Fruit fly (Drosophila melanogaster): ENCODE measurements around the gene Sas10.

Gene Sas10

dm6 chrX:5336722-5337121, 19.5 kb downstream of the Sas10 start (continued):
- TF ChIP-seq CG1024 (GFP tag; IDR thresholded peaks at IDR 0.05) (no peak), jumu (GFP tag; optimal IDR thresholded peaks at IDR 0.05) (no peak), Meics (GFP tag; optimal IDR thresholded peaks at IDR 0.05) (peak; percentile 74), CrebB (tag; optimal IDR thresholded peaks at IDR 0.05) (peak; percentile 12), her (GFP tag; optimal IDR thresholded peaks at IDR 0.05) (no peak), CG3281 (GFP tag; optimal IDR thresholded peaks at IDR 0.05) (peak; percentile 76), CG4424 (GFP tag; optimal IDR thresholded peaks at IDR 0.05) (no peak), gem (tag; optimal IDR thresholded peaks at IDR 0.05) (peak; percentile 67), CG7963 (GFP tag; IDR thresholded peaks at IDR 0.05; ENCODE audit: partially characterized antibody) (no peak), lov (optimal IDR thresholded peaks at IDR 0.05) (no peak), lov (GFP tag; IDR thresholded peaks at IDR 0.05) (no peak), Dref (GFP tag; IDR thresholded peaks at IDR 0.05) (no peak), btn (GFP tag; optimal IDR thresholded peaks at IDR 0.05) (no peak), CG6689 (GFP tag; IDR thresholded peaks at IDR 0.05) (no peak), seq (GFP tag; IDR thresholded peaks at IDR 0.05) (no peak; the same call in 1 of the 2 replicates), nerfin-1 (tag; optimal IDR thresholded peaks at IDR 0.05) (peak; percentile 11), Mes4 (GFP tag; optimal IDR thresholded peaks at IDR 0.05) (no peak), CG8290 (GFP tag; optimal IDR thresholded peaks at IDR 0.05) (no peak), CG8290 (tag; optimal IDR thresholded peaks at IDR 0.05) (peak in 1 of 2 experiments; percentile 48), CG3407 (GFP tag; optimal IDR thresholded peaks at IDR 0.05) (no peak), CG10321 (GFP tag; IDR thresholded peaks at IDR 0.05) (no peak), Dip3 (GFP tag; optimal IDR thresholded peaks at IDR 0.05) (no peak), ase (GFP tag; IDR thresholded peaks at IDR 0.05) (no peak), CG14710 (tag; optimal IDR thresholded peaks at IDR 0.05) (no peak), Adf1 (GFP tag; IDR thresholded peaks at IDR 0.05) (no peak), CG8924 (tag; optimal IDR thresholded peaks at IDR 0.05) (peak; percentile 42), CG10462 (GFP tag; optimal IDR thresholded peaks at IDR 0.05) (no peak), MTF-1 (GFP tag; optimal IDR thresholded peaks at IDR 0.05; ENCODE audit: borderline replicate concordance) (no peak), ara (GFP tag; IDR thresholded peaks at IDR 0.05) (no peak), CG7745 (tag; optimal IDR thresholded peaks at IDR 0.05) (no peak), sd (tag; optimal IDR thresholded peaks at IDR 0.05) (no peak), CG13624 (GFP tag; optimal IDR thresholded peaks at IDR 0.05) (no peak), CG17829 (tag; optimal IDR thresholded peaks at IDR 0.05) (peak; percentile 4), usp (GFP tag; optimal IDR thresholded peaks at IDR 0.05) (no peak), CG16779 (GFP tag; IDR thresholded peaks at IDR 0.05) (no peak), CG32532 (GFP tag; IDR thresholded peaks at IDR 0.05) (peak; percentile 32; the same call in 1 of the 2 replicates), CG8478 (optimal IDR thresholded peaks at IDR 0.05) (no peak), CG3163 (GFP tag; optimal IDR thresholded peaks at IDR 0.05) (no peak), CG2199 (GFP tag; IDR thresholded peaks at IDR 0.05) (no peak), tap (tag; optimal IDR thresholded peaks at IDR 0.05) (peak; percentile 32), CG15269 (tag; optimal IDR thresholded peaks at IDR 0.05) (peak; percentile 58), sisA (GFP tag; IDR thresholded peaks at IDR 0.05) (no peak), CG15479 (GFP tag; optimal IDR thresholded peaks at IDR 0.05) (no peak), CG10366 (GFP tag; IDR thresholded peaks at IDR 0.05) (no peak), Doc3 (GFP tag; IDR thresholded peaks at IDR 0.05; ENCODE audit: partially characterized antibody) (no peak), Dll (GFP tag; IDR thresholded peaks at IDR 0.05; ENCODE audit: partially characterized antibody) (no peak), CG1647 (GFP tag; optimal IDR thresholded peaks at IDR 0.05) (no peak), dan (GFP tag; IDR thresholded peaks at IDR 0.05) (no peak), ac (GFP tag; optimal IDR thresholded peaks at IDR 0.05) (no peak), CG33557 (GFP tag; optimal IDR thresholded peaks at IDR 0.05) (no peak), GATAe (GFP tag; conservative IDR thresholded peaks at IDR 0.05) (no peak), Fer3 (tag; optimal IDR thresholded peaks at IDR 0.05) (peak; percentile 56), CG30431 (GFP tag; optimal IDR thresholded peaks at IDR 0.05) (no peak)

All from whole organism, embryonic.